Worm (Caenorhabditis elegans): ENCODE results near the gene rfc-4.

Gene rfc-4

ce11 chrIII:7019724-7020123, 47.7 kb downstream of the rfc-4 start:
- TF ChIP-seq ces-1 (GFP tag; optimal IDR thresholded peaks at IDR 0.05) (no peak), rnt-1 (tag; optimal IDR thresholded peaks at IDR 0.05) (no peak), unc-86 (tag; optimal IDR thresholded peaks at IDR 0.05) (no peak), lin-35 (GFP tag; optimal IDR thresholded peaks at IDR 0.05) (no peak), mab-9 (GFP tag; IDR thresholded peaks at IDR 0.05) (no peak), pag-3 (tag; optimal IDR thresholded peaks at IDR 0.05; ENCODE audit: borderline replicate concordance, insufficient read depth) (no peak), jun-1 (tag; optimal IDR thresholded peaks at IDR 0.05) (no peak), ceh-90 (tag; optimal IDR thresholded peaks at IDR 0.05) (no peak), ceh-82 (tag; optimal IDR thresholded peaks at IDR 0.05) (no peak)

- TF ChIP-seq snpc-4 (tag; optimal IDR thresholded peaks at IDR 0.05) (no peak), lin-13 (GFP tag; optimal IDR thresholded peaks at IDR 0.05) (no peak), nhr-47 (tag; optimal IDR thresholded peaks at IDR 0.05) (no peak), nhr-19 (GFP tag; conservative IDR thresholded peaks at IDR 0.05) (no peak), tlp-1 (tag; optimal IDR thresholded peaks at IDR 0.05) (no peak), unc-86 (tag; optimal IDR thresholded peaks at IDR 0.05) (no peak), efl-3 (GFP tag; optimal IDR thresholded peaks at IDR 0.05) (no peak), nhr-20 (tag; optimal IDR thresholded peaks at IDR 0.05) (no peak), fkh-10 (GFP tag; optimal IDR thresholded peaks at IDR 0.05) (no peak)
These were observed 48.4 kb downstream of the rfc-4 start, which contains the start of gene col-8 for ce11 chrIII:7020500-7020899. Gene col-8 (minus strand): TSS chrIII:7020600.

- peak; percentile 66 for TF ChIP-seq nhr-47 (tag; optimal IDR thresholded peaks at IDR 0.05)
- TF ChIP-seq nhr-71 (tag; optimal IDR thresholded peaks at IDR 0.05), result peak; percentile 69
- TF ChIP-seq nhr-76 (tag; optimal IDR thresholded peaks at IDR 0.05), result no peak
- no peak for TF ChIP-seq ama-1 (optimal IDR thresholded peaks at IDR 0.05)
- TF ChIP-seq fkh-4 (tag; optimal IDR thresholded peaks at IDR 0.05; ENCODE audit: borderline replicate concordance), result no peak
- no peak for TF ChIP-seq ztf-11 (tag; optimal IDR thresholded peaks at IDR 0.05)
- peak; percentile 22 for TF ChIP-seq fkh-10 (GFP tag; optimal IDR thresholded peaks at IDR 0.05)
- TF ChIP-seq lin-13 (GFP tag; optimal IDR thresholded peaks at IDR 0.05), result no peak
- TF ChIP-seq xbp-1 (tag; optimal IDR thresholded peaks at IDR 0.05), result peak; percentile 52
- TF ChIP-seq rnt-1 (tag; optimal IDR thresholded peaks at IDR 0.05), result peak; percentile 52
- no peak for TF ChIP-seq elt-2 (tag; optimal IDR thresholded peaks at IDR 0.05)
- TF ChIP-seq unc-130 (tag; optimal IDR thresholded peaks at IDR 0.05), result no peak
- TF ChIP-seq vab-15 (tag; optimal IDR thresholded peaks at IDR 0.05), result no peak
- TF ChIP-seq sup-37 (GFP tag; optimal IDR thresholded peaks at IDR 0.05), result no peak
- no peak for TF ChIP-seq ets-5 (GFP tag; IDR thresholded peaks at IDR 0.05)
- peak; percentile 77 to 79 for TF ChIP-seq efl-1 (optimal IDR thresholded peaks at IDR 0.05)
- TF ChIP-seq efl-1 (GFP tag; optimal IDR thresholded peaks at IDR 0.05 in 1 of 2), result peak; percentile 74 to 96
- TF ChIP-seq fkh-8 (tag; optimal IDR thresholded peaks at IDR 0.05), result peak; percentile 42
- TF ChIP-seq pag-3 (tag; optimal IDR thresholded peaks at IDR 0.05; ENCODE audit: borderline replicate concordance, insufficient read depth), result no peak
- TF ChIP-seq isw-1 (GFP tag; IDR thresholded peaks at IDR 0.05), result peak; percentile 63
- no peak for TF ChIP-seq C34B4.2 (tag; optimal IDR thresholded peaks at IDR 0.05)
- TF ChIP-seq mep-1 (tag; optimal IDR thresholded peaks at IDR 0.05), result peak; percentile 61
- TF ChIP-seq lsy-2 (tag; optimal IDR thresholded peaks at IDR 0.05), result peak; percentile 73 to 89
- no peak for TF ChIP-seq efl-3 (GFP tag; optimal IDR thresholded peaks at IDR 0.05)
- no peak for TF ChIP-seq aly-2 (tag; optimal IDR thresholded peaks at IDR 0.05)
- TF ChIP-seq nhr-85 (tag), result peak; percentile 41
- no peak for TF ChIP-seq aha-1 (tag; optimal IDR thresholded peaks at IDR 0.05)
- no peak for TF ChIP-seq ceh-8 (GFP tag; optimal IDR thresholded peaks at IDR 0.05)
- peak; percentile 33 for TF ChIP-seq skn-1 (tag; optimal IDR thresholded peaks at IDR 0.05)
- no peak for TF ChIP-seq zag-1 (tag; optimal IDR thresholded peaks at IDR 0.05)
- TF ChIP-seq hpl-2 (GFP tag; optimal IDR thresholded peaks at IDR 0.05), result no peak
- peak in 2 of 3 experiments; percentile 25 to 62 for TF ChIP-seq ceh-82 (tag; optimal IDR thresholded peaks at IDR 0.05)
- peak; percentile 70 for TF ChIP-seq snu-23 (GFP tag; optimal IDR thresholded peaks at IDR 0.05)
- peak; percentile 57 for TF ChIP-seq F16B12.6 (tag; optimal IDR thresholded peaks at IDR 0.05)
- TF ChIP-seq nhr-19 (GFP tag; conservative IDR thresholded peaks at IDR 0.05), result peak; percentile 47
- no peak for TF ChIP-seq nhr-11 (tag; optimal IDR thresholded peaks at IDR 0.05)
- TF ChIP-seq Y116A8C.19 (tag; optimal IDR thresholded peaks at IDR 0.05; ENCODE audit: borderline replicate concordance), result no peak
- TF ChIP-seq zip-4 (GFP tag; optimal IDR thresholded peaks at IDR 0.05), result no peak
- peak; percentile 58 to 73 (median 70) for TF ChIP-seq dpl-1 (GFP tag; optimal IDR thresholded peaks at IDR 0.05)
These were observed 49.1 kb downstream of the rfc-4 start, which contains the start of gene rfl-1 for ce11 chrIII:7021156-7021637. Gene rfl-1 (plus strand): TSS chrIII:7021206.

All from whole organism, L1 larva.